Worm (Caenorhabditis elegans) whole organism, late embryonic: ENCODE measurements around the gene dpy-22.

ENCODE experiments used
- C38D4.7 ChIP-seq: fragments of 200-800 bp; sonication (Bioruptor generic); optimal IDR thresholded peaks from 2 replicates; lab custom pipeline; 2018; ENCODE audit warnings: mild to moderate bottlenecking, missing genetic modification characterization, moderate library complexity, missing compliant biosample characterization
- K02D7.2 ChIP-seq: sonication (generic microtip); optimal IDR thresholded peaks from 2 replicates; lab custom pipeline; 2017; ENCODE audit warnings: mild to moderate bottlenecking, missing genetic modification characterization, missing compliant biosample characterization
- K09A11.1 ChIP-seq: sonication (generic microtip); optimal IDR thresholded peaks from 2 replicates; lab custom pipeline; 2017; ENCODE audit warnings: antibody characterized with exemption, mild to moderate bottlenecking, missing genetic modification characterization, missing compliant biosample characterization; ENCODE audit not compliant: insufficient read depth
- ahr-1 ChIP-seq: sonication (generic microtip); optimal IDR thresholded peaks from 2 replicates; lab custom pipeline; 2016; ENCODE audit warnings: missing genetic modification characterization, missing compliant biosample characterization
- ama-1 ChIP-seq: fragments of 150-350 bp; optimal IDR thresholded peaks from 2 replicates; lab custom pipeline; 2014
- ceh-18 ChIP-seq: sonication (generic microtip); optimal IDR thresholded peaks from 2 replicates; lab custom pipeline; 2016; ENCODE audit warnings: missing genetic modification characterization, missing compliant biosample characterization
- ceh-19 ChIP-seq: fragments of 200-800 bp; sonication (Bioruptor generic); optimal IDR thresholded peaks from 2 replicates; lab custom pipeline; 2018; ENCODE audit warnings: mild to moderate bottlenecking, missing genetic modification characterization, missing compliant biosample characterization
- ceh-2 ChIP-seq: sonication (generic microtip); optimal IDR thresholded peaks from 2 replicates; lab custom pipeline; 2016; ENCODE audit warnings: missing genotype, missing genetic modification characterization, missing compliant biosample characterization
- ceh-22 ChIP-seq: sonication (generic microtip); optimal IDR thresholded peaks from 2 replicates; lab custom pipeline; 2017; ENCODE audit warnings: missing biosample characterization, missing genetic modification characterization
- ceh-24 ChIP-seq: sonication (generic microtip); optimal IDR thresholded peaks from 2 replicates; lab custom pipeline; 2016; ENCODE audit warnings: mild to moderate bottlenecking, missing genetic modification characterization, missing compliant biosample characterization
- ceh-30 ChIP-seq: fragments of 150-350 bp; optimal IDR thresholded peaks from 2 replicates; lab custom pipeline; 2014; ENCODE audit warnings: missing biosample characterization, missing genetic modification characterization
- ceh-31 ChIP-seq: sonication (generic microtip); optimal IDR thresholded peaks from 2 replicates; lab custom pipeline; 2016; ENCODE audit warnings: missing genetic modification characterization, missing compliant biosample characterization
- che-1 ChIP-seq: sonication (generic microtip); optimal IDR thresholded peaks from 2 replicates; lab custom pipeline; 2016; ENCODE audit warnings: mild to moderate bottlenecking, missing genetic modification characterization, missing compliant biosample characterization
- dve-1 ChIP-seq: sonication (generic microtip); optimal IDR thresholded peaks from 2 replicates; lab custom pipeline; 2017; ENCODE audit warnings: antibody characterized with exemption, mild to moderate bottlenecking, missing genetic modification characterization, missing compliant biosample characterization
- elt-2 ChIP-seq: sonication (generic microtip); optimal IDR thresholded peaks from 2 replicates; lab custom pipeline; 2016; ENCODE audit warnings: missing genetic modification reagents, missing genetic modification characterization, missing compliant biosample characterization
- elt-4 ChIP-seq: sonication (generic microtip); optimal IDR thresholded peaks from 2 replicates; lab custom pipeline; 2016; ENCODE audit warnings: missing genetic modification characterization, missing compliant biosample characterization
- fax-1 ChIP-seq: sonication (generic microtip); optimal IDR thresholded peaks from 2 replicates; lab custom pipeline; 2016; ENCODE audit warnings: missing genotype, missing genetic modification characterization, missing compliant biosample characterization
- fkh-10 ChIP-seq: fragments of 150-350 bp; optimal IDR thresholded peaks from 2 replicates; lab custom pipeline; 2014; ENCODE audit warnings: missing biosample characterization, missing genetic modification reagents, missing genetic modification characterization
- fkh-6 ChIP-seq: sonication (generic microtip); optimal IDR thresholded peaks from 2 replicates; lab custom pipeline; 2016; ENCODE audit warnings: missing genetic modification characterization, missing compliant biosample characterization
- gmeb-2 ChIP-seq: sonication (generic microtip); optimal IDR thresholded peaks from 2 replicates; lab custom pipeline; 2016; ENCODE audit warnings: missing genetic modification characterization, inconsistent platforms, missing compliant biosample characterization
- hlh-15 ChIP-seq: sonication (generic microtip); optimal IDR thresholded peaks from 2 replicates; lab custom pipeline; 2016; ENCODE audit warnings: missing genetic modification characterization, missing compliant biosample characterization
- hlh-30 ChIP-seq: sonication (generic microtip); optimal IDR thresholded peaks from 2 replicates; lab custom pipeline; 2017; ENCODE audit warnings: antibody characterized with exemption, missing genetic modification characterization, missing compliant biosample characterization; ENCODE audit not compliant: insufficient read depth
- lim-6 ChIP-seq: sonication (generic microtip); optimal IDR thresholded peaks from 2 replicates; lab custom pipeline; 2016; ENCODE audit warnings: missing genetic modification characterization, missing compliant biosample characterization
- mec-3 ChIP-seq: sonication (generic microtip); optimal IDR thresholded peaks from 2 replicates; lab custom pipeline; 2016; ENCODE audit warnings: borderline replicate concordance, missing genetic modification characterization, missing compliant biosample characterization
- nhr-232 ChIP-seq: sonication (generic microtip); optimal IDR thresholded peaks from 2 replicates; lab custom pipeline; 2016; ENCODE audit warnings: missing genetic modification characterization, missing compliant biosample characterization
- npax-4 ChIP-seq: sonication (generic microtip); optimal IDR thresholded peaks from 2 replicates; lab custom pipeline; 2016; ENCODE audit warnings: missing genetic modification characterization, missing compliant biosample characterization
- pax-1 ChIP-seq: fragments of 150-350 bp; optimal IDR thresholded peaks from 2 replicates; lab custom pipeline; 2014; ENCODE audit warnings: missing biosample characterization, missing genetic modification characterization
- sdc-2 ChIP-seq: sonication (generic microtip); optimal IDR thresholded peaks from 2 replicates; lab custom pipeline; 2016; ENCODE audit warnings: missing genotype, missing genetic modification characterization, missing compliant biosample characterization
- sox-4 ChIP-seq: sonication (generic microtip); optimal IDR thresholded peaks from 2 replicates; lab custom pipeline; 2017; ENCODE audit warnings: mild to moderate bottlenecking, missing genetic modification characterization, inconsistent platforms, missing compliant biosample characterization
- syd-9 ChIP-seq: sonication (generic microtip); optimal IDR thresholded peaks from 2 replicates; lab custom pipeline; 2016; ENCODE audit warnings: mild to moderate bottlenecking, missing genetic modification characterization, moderate library complexity, missing compliant biosample characterization
- tbx-2 ChIP-seq: sonication (generic microtip); optimal IDR thresholded peaks from 2 replicates; lab custom pipeline; 2016; ENCODE audit warnings: missing genetic modification characterization, missing compliant biosample characterization
- ttx-3 ChIP-seq: sonication (generic microtip); optimal IDR thresholded peaks from 2 replicates; lab custom pipeline; 2016; ENCODE audit warnings: missing genetic modification reagents, missing genetic modification characterization, missing compliant biosample characterization
- unc-3 ChIP-seq, 2 experiments: fragments of 200-800 bp in 1 of 2; sonication (Bioruptor generic) in 1 of 2; sonication (generic microtip) in 1 of 2; conservative IDR thresholded peaks in 1 of 2; optimal IDR thresholded peaks in 1 of 2; 2 replicates each; pipeline versions ENCODE4 v1.3.6 to Lab custom; 2016 to 2022; ENCODE audit warnings: missing compliant biosample characterization in 2 of 2, missing genetic modification characterization in 2 of 2, missing genetic modification reagents in 1 of 2
- unc-42 ChIP-seq: sonication (generic microtip); optimal IDR thresholded peaks from 2 replicates; lab custom pipeline; 2016; ENCODE audit warnings: missing genotype, missing genetic modification characterization, missing compliant biosample characterization
- unc-55 ChIP-seq: sonication (generic microtip); optimal IDR thresholded peaks from 2 replicates; lab custom pipeline; 2017; ENCODE audit warnings: missing biosample characterization, missing genetic modification reagents, missing genetic modification characterization

Gene dpy-22

ce11 chrX:9822173-9822572 is at the start of gene dpy-22:
dpy-22 (minus strand) TSS chrX:9822273.
- no peak for TF ChIP-seq unc-3 (GFP tag; conservative IDR thresholded peaks at IDR 0.05; lab: Robert Waterston, UW)
- TF ChIP-seq unc-3 (tag; optimal IDR thresholded peaks at IDR 0.05; lab: Kevin White, UChicago): no peak
- no peak for TF ChIP-seq npax-4

- TF ChIP-seq elt-4 (no peak), elt-2 (tag; lab: Kevin White, UChicago) (no peak), fkh-6 (tag; lab: Kevin White, UChicago) (no peak), hlh-30 (no peak), unc-42 (no peak), che-1 (tag; lab: Kevin White, UChicago) (no peak), unc-3 (GFP tag; conservative IDR thresholded peaks at IDR 0.05; lab: Robert Waterston, UW) (no peak), unc-3 (tag; optimal IDR thresholded peaks at IDR 0.05; lab: Kevin White, UChicago) (no peak), ceh-18 (tag; lab: Kevin White, UChicago) (no peak), K02D7.2 (tag; lab: Kevin White, UChicago) (no peak), ceh-2 (tag; lab: Kevin White, UChicago) (no peak), fkh-10 (no peak), sox-4 (tag; lab: Kevin White, UChicago) (no peak), gmeb-2 (tag; lab: Kevin White, UChicago) (no peak), K09A11.1 (tag; lab: Kevin White, UChicago) (no peak), pax-1 (no peak), syd-9 (tag; lab: Kevin White, UChicago) (no peak), npax-4 (no peak), lim-6 (tag; lab: Kevin White, UChicago) (no peak), ttx-3 (tag; lab: Kevin White, UChicago) (no peak)
Observed at ce11 chrX:9869522-9869921, 47.4 kb upstream of the dpy-22 start, which contains the start of gene R07B1.13. R07B1.13 (plus strand) TSS chrX:9869822.

- TF ChIP-seq mec-3 (tag; lab: Kevin White, UChicago) (no peak), ceh-19 (GFP tag; lab: Kevin White, UChicago) (no peak), ceh-30 (tag; lab: Kevin White, UChicago) (no peak), nhr-232 (tag; lab: Kevin White, UChicago) (no peak), lim-6 (tag; lab: Kevin White, UChicago) (no peak), ahr-1 (tag; lab: Kevin White, UChicago) (no peak), dve-1 (no peak), syd-9 (tag; lab: Kevin White, UChicago) (no peak), hlh-15 (tag; lab: Kevin White, UChicago) (no peak), unc-55 (no peak), ttx-3 (tag; lab: Kevin White, UChicago) (no peak), elt-4 (no peak), fax-1 (tag; lab: Kevin White, UChicago) (no peak)
Observed at ce11 chrX:9868820-9869219, 46.7 kb upstream of the dpy-22 start, which contains the start of gene R07B1.7. R07B1.7 (plus strand) TSS chrX:9869120.

DNA sequence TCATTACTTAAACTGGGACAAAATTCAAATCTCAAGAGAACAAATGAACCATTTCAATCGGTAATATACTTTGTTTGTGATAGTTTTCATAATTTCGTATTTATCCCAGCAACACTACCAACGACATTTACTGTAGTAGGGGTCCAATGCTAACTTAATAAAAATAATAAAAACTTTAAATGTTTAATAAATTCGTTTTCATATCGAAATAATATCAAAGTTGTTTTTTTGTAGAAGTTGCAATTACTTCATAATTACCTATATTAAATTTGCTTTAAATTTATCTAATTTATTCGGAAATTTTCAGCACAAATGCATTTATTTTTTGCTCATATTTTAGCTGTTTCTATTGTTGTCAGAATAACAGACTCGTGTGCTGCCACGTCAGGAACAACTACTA is 44.3 kb upstream of the dpy-22 start, which contains the start of gene R07B1.6:
TSS of gene R07B1.6 (plus strand) at position 301 of the 400 bp plus-strand sequence.
- TF ChIP-seq ahr-1 (tag; lab: Kevin White, UChicago) (no peak), npax-4 (no peak), ama-1 (lab: Kevin White, UChicago) (no peak), ceh-22 (no peak), tbx-2 (tag; lab: Kevin White, UChicago) (no peak), ceh-24 (no peak), sdc-2 (no peak), K09A11.1 (tag; lab: Kevin White, UChicago) (no peak), che-1 (tag; lab: Kevin White, UChicago) (no peak), fkh-10 (no peak), C38D4.7 (GFP tag; lab: Kevin White, UChicago) (no peak), ceh-30 (tag; lab: Kevin White, UChicago) (no peak), ceh-31 (tag; lab: Kevin White, UChicago) (no peak)
- TF ChIP-seq, all 69 proteins: peak for 0
